Fruit fly (Drosophila melanogaster) S2 (cell line): ENCODE data around the gene CG18765.

Experiments
- CG8478 ChIP-seq: fragments of >200 bp; optimal IDR thresholded peaks from 2 replicates; lab custom pipeline; 2018
- CTCF ChIP-seq, 2 experiments: fragments of >200 bp; optimal IDR thresholded peaks; 2 replicates each; lab custom pipeline; 2018

dm6 chr3R:11684316-11684715 is 7.3 kb downstream of the CG18765 start, which contains the start of gene CG6830:
- TF ChIP-seq CG8478 (lab: Kevin White, UChicago) (no peak), CTCF (optimal IDR thresholded peaks at IDR 0.05; lab: Kevin White, UChicago) (no peak)
